Worm (Caenorhabditis elegans) whole organism, L4/young adult: Measurements from ENCODE around the gene B0303.11.

Experiments used
- W03F9.2 ChIP-seq: fragments of 150-350 bp; optimal IDR thresholded peaks from 2 replicates; lab custom pipeline; 2014; ENCODE audit warnings: missing biosample characterization, missing genetic modification characterization
- dao-5 ChIP-seq: sonication (generic microtip); optimal IDR thresholded peaks from 2 replicates; lab custom pipeline; 2016; ENCODE audit warnings: missing genotype, missing genetic modification characterization, moderate library complexity, missing compliant biosample characterization
- him-1 ChIP-seq: sonication (generic microtip); optimal IDR thresholded peaks from 2 replicates; lab custom pipeline; 2016; ENCODE audit warnings: missing genotype, missing genetic modification reagents, missing genetic modification characterization, missing compliant biosample characterization

DNA sequence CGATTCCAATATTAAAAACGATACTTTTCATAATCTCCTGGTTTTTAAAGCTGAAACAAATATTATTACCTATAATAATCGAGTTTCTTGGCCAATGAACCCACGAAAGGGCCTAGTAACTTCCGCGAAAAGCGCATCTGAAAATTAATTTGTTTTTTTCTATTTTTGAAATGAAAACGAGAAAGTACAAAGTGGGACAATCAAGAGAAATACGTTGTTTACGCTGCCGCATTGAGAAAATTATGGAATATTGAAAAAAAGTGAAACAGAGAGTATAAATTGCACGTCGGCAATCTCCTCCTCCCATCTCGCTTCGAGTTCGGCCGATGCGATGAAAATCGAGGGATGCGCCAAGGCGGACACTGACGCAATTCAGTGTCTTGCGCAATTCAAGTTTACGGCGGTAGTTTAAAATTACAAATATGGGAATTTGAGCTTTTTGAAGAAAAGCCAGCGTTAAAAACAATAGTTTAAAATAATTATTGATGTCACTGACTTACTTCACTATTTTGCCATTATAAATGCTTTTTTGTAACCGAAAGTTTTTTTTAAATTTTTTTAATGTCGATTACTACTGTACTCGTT is 31.2 kb upstream of the B0303.11 start, which contains the start of gene pdhk-2:
- no peak for TF ChIP-seq dao-5
- peak; percentile 93 for TF ChIP-seq him-1 (tag; lab: Kevin White, UChicago)
- TF ChIP-seq W03F9.2, result peak; percentile 91
